Worm (Caenorhabditis elegans): Measurements from ENCODE around the gene Y37H2A.1.

ce11 chrV:18137679-18138078, 29.6 kb downstream of the Y37H2A.1 start:
- no peak for TF ChIP-seq W03F9.2 (tag; optimal IDR thresholded peaks at IDR 0.05)
- no peak for TF ChIP-seq him-1 (tag; optimal IDR thresholded peaks at IDR 0.05)

Data from whole organism, L4/young adult.